Fruit fly (Drosophila melanogaster): ENCODE results near the gene mkg-p.

Gene mkg-p

dm6 chr3L:8453443-8454360 lies 48.6 kb upstream of the mkg-p start (continued):
- TF ChIP-seq CG2120 (GFP tag; optimal IDR thresholded peaks at IDR 0.05) (peak; percentile 31), wdn (GFP tag; IDR thresholded peaks at IDR 0.05) (0 out of 2 replicates have a peak, but pooled peaks have one; percentile 13), mld (GFP tag; IDR thresholded peaks at IDR 0.05; ENCODE audit: partially characterized antibody) (no peak), cwo (GFP tag; optimal IDR thresholded peaks at IDR 0.05) (no peak), sens (GFP tag) (peak; percentile 66), Hr39 (optimal IDR thresholded peaks at IDR 0.05) (no peak), grau (tag; optimal IDR thresholded peaks at IDR 0.05) (peak; percentile 22), CG11093 (GFP tag; IDR thresholded peaks at IDR 0.05) (no peak), CG16779 (GFP tag; IDR thresholded peaks at IDR 0.05) (no peak), ro (GFP tag; IDR thresholded peaks at IDR 0.05) (no peak), salm (tag; optimal IDR thresholded peaks at IDR 0.05) (no peak), mirr (GFP tag; optimal IDR thresholded peaks at IDR 0.05) (peak; percentile 71), CG9609 (GFP tag; optimal IDR thresholded peaks at IDR 0.05) (no peak), HLHmδ (GFP tag; optimal IDR thresholded peaks at IDR 0.05) (no peak), CG3281 (GFP tag; optimal IDR thresholded peaks at IDR 0.05) (peak; percentile 14), E2f2 (GFP tag; IDR thresholded peaks at IDR 0.05) (peak; percentile 3; the same call in 1 of the 2 replicates), CG7357 (GFP tag; IDR thresholded peaks at IDR 0.05) (0 out of 3 replicates have a peak, but pooled peaks have one; percentile 13), Vsx1 (GFP tag; optimal IDR thresholded peaks at IDR 0.05) (peak; percentile 11), CG2875 (GFP tag; optimal IDR thresholded peaks at IDR 0.05) (no peak), ken (GFP tag; IDR thresholded peaks at IDR 0.05) (no peak), vnd (GFP tag; IDR thresholded peaks at IDR 0.05; ENCODE audit: partially characterized antibody) (peak; percentile 65), Nf-YA (GFP tag; IDR thresholded peaks at IDR 0.05) (no peak), CG6689 (GFP tag; IDR thresholded peaks at IDR 0.05) (no peak), Scr (GFP tag; IDR thresholded peaks at IDR 0.05; ENCODE audit: partially characterized antibody) (peak; percentile 20; the same call in 1 of the 2 replicates), sqz (GFP tag; optimal IDR thresholded peaks at IDR 0.05) (peak; percentile 40), run (tag; optimal IDR thresholded peaks at IDR 0.05) (no peak), sug (tag; optimal IDR thresholded peaks at IDR 0.05) (peak; percentile 86), TFAM (GFP tag; optimal IDR thresholded peaks at IDR 0.05) (no peak), Hr3 (GFP tag; optimal IDR thresholded peaks at IDR 0.05) (no peak), CG8765 (GFP tag; IDR thresholded peaks at IDR 0.05) (no peak), CG33557 (GFP tag; optimal IDR thresholded peaks at IDR 0.05) (no peak), pzg (GFP tag; optimal IDR thresholded peaks at IDR 0.05) (no peak), PHDP (tag; optimal IDR thresholded peaks at IDR 0.05) (no peak), exex (tag; optimal IDR thresholded peaks at IDR 0.05) (peak; percentile 84), z (GFP tag; IDR thresholded peaks at IDR 0.05) (0 out of 3 replicates have a peak, but pooled peaks have one; percentile 42), HHEX (GFP tag; optimal IDR thresholded peaks at IDR 0.05) (peak; percentile 19), grn (GFP tag; optimal IDR thresholded peaks at IDR 0.05) (peak; percentile 55)

dm6 chr3L:8452986-8453385 lies 47.9 kb upstream of the mkg-p start:
- TF ChIP-seq Ravus (GFP tag; IDR thresholded peaks at IDR 0.05), result no peak
- no peak for TF ChIP-seq tx (GFP tag; optimal IDR thresholded peaks at IDR 0.05)
- TF ChIP-seq Sin3A (optimal IDR thresholded peaks at IDR 0.05), result no peak
- 0 out of 2 replicates have a peak, but pooled peaks have one; percentile 11 for TF ChIP-seq Rfx (GFP tag; IDR thresholded peaks at IDR 0.05)
- TF ChIP-seq CG12391 (tag; optimal IDR thresholded peaks at IDR 0.05), result no peak
- TF ChIP-seq Mrtf (GFP tag; IDR thresholded peaks at IDR 0.05), result no peak
- no peak for TF ChIP-seq CG30020 (tag; optimal IDR thresholded peaks at IDR 0.05)
- TF ChIP-seq Oaz (GFP tag; IDR thresholded peaks at IDR 0.05), result no peak
- TF ChIP-seq tio (GFP tag; optimal IDR thresholded peaks at IDR 0.05), result no peak
- TF ChIP-seq GATAe (GFP tag; conservative IDR thresholded peaks at IDR 0.05), result 0 out of 2 replicates have a peak, but pooled peaks have one; percentile 18
- peak; percentile 89 for TF ChIP-seq exex (tag; optimal IDR thresholded peaks at IDR 0.05)
- TF ChIP-seq usp (GFP tag; optimal IDR thresholded peaks at IDR 0.05), result no peak
- TF ChIP-seq Pdp1 (GFP tag; optimal IDR thresholded peaks at IDR 0.05), result no peak
- TF ChIP-seq CG12659 (GFP tag; optimal IDR thresholded peaks at IDR 0.05), result no peak
- TF ChIP-seq CG10543 (GFP tag; optimal IDR thresholded peaks at IDR 0.05), result no peak

All from whole organism, embryonic.